Worm (Caenorhabditis elegans) whole organism, dauer: ENCODE measurements around the gene let-23.

Experiments
- unc-62 ChIP-seq: sonication (generic microtip); optimal IDR thresholded peaks from 2 replicates; lab custom pipeline; 2017; ENCODE audit warnings: missing biosample characterization, missing genetic modification reagents, missing genetic modification characterization

Gene let-23

ce11 chrII:9172849-9173248 is 24.5 kb upstream of the let-23 start, which contains the start of gene T23G7.2:
T23G7.2 (minus strand) TSS chrII:9172949.
- no peak for TF ChIP-seq unc-62 (GFP tag; lab: Kevin White, UChicago)

ce11 chrII:9173471-9173870 is 23.8 kb upstream of the let-23 start:
- TF ChIP-seq unc-62 (GFP tag; lab: Kevin White, UChicago), result no peak

- TF ChIP-seq unc-62 (GFP tag; lab: Kevin White, UChicago), result no peak
These were observed 20.8 kb upstream of the let-23 start for ce11 chrII:9176523-9176922.

- TF ChIP-seq unc-62 (GFP tag; lab: Kevin White, UChicago), result no peak
These were observed 20.2 kb upstream of the let-23 start, which contains the start of the genes sec-5 and pir-1 for ce11 chrII:9177080-9177479. sec-5 (minus strand) TSS chrII:9177152. pir-1 (plus strand) TSS chrII:9177300.

- no peak for TF ChIP-seq unc-62 (GFP tag; lab: Kevin White, UChicago)
These were observed 18.5 kb upstream of the let-23 start for ce11 chrII:9178811-9179210.

ce11 chrII:9181155-9181554 is 16.2 kb upstream of the let-23 start:
- TF ChIP-seq unc-62 (GFP tag; lab: Kevin White, UChicago), result no peak

ce11 chrII:9185915-9186314 is 11.4 kb upstream of the let-23 start:
- no peak for TF ChIP-seq unc-62 (GFP tag; lab: Kevin White, UChicago)

ce11 chrII:9188380-9188779 is 8.9 kb upstream of the let-23 start, which contains the start of gene sym-2:
sym-2 (minus strand) TSS chrII:9188480.
- TF ChIP-seq unc-62 (GFP tag; lab: Kevin White, UChicago), result no peak

ce11 chrII:9189648-9190047 is 7.7 kb upstream of the let-23 start:
- no peak for TF ChIP-seq unc-62 (GFP tag; lab: Kevin White, UChicago)

ce11 chrII:9190513-9191099 is 6.7 kb upstream of the let-23 start:
- no peak for TF ChIP-seq unc-62 (GFP tag; lab: Kevin White, UChicago)

- no peak for TF ChIP-seq unc-62 (GFP tag; lab: Kevin White, UChicago)
These were observed 3.1 kb upstream of the let-23 start, which contains the start of gene twk-4 for ce11 chrII:9194195-9194594. twk-4 (minus strand) TSS chrII:9194295.

- no peak for TF ChIP-seq unc-62 (GFP tag; lab: Kevin White, UChicago)
These were observed 987 bp upstream of the let-23 start for ce11 chrII:9196325-9196724.

- no peak for TF ChIP-seq unc-62 (GFP tag; lab: Kevin White, UChicago)
These were observed 12.8 kb downstream of the let-23 start, which contains the start of gene ZK1067.4 for ce11 chrII:9210076-9210475. ZK1067.4 (plus strand) TSS chrII:9210376.

- no peak for TF ChIP-seq unc-62 (GFP tag; lab: Kevin White, UChicago)
These were observed 14.4 kb downstream of the let-23 start for ce11 chrII:9211684-9212083.

ce11 chrII:9213055-9213708 is 15.9 kb downstream of the let-23 start, which contains the start of gene znfx-1:
znfx-1 (plus strand) TSS chrII:9213658.
- no peak for TF ChIP-seq unc-62 (GFP tag; lab: Kevin White, UChicago)

- no peak for TF ChIP-seq unc-62 (GFP tag; lab: Kevin White, UChicago)
These were observed 25.7 kb downstream of the let-23 start, which contains the start of gene ZK1067.3 for ce11 chrII:9222969-9223368. ZK1067.3 (plus strand) TSS chrII:9223269.

- TF ChIP-seq unc-62 (GFP tag; lab: Kevin White, UChicago), result no peak
These were observed 29.8 kb downstream of the let-23 start, which contains the start of gene abu-14 for ce11 chrII:9227134-9227533. abu-14 (minus strand) TSS chrII:9227214.
